Worm (Caenorhabditis elegans): ENCODE results near the gene atgl-1.
A peak's percentile ranks its signal among the peaks of the same experiment; 100 is the strongest.

Gene atgl-1

DNA sequence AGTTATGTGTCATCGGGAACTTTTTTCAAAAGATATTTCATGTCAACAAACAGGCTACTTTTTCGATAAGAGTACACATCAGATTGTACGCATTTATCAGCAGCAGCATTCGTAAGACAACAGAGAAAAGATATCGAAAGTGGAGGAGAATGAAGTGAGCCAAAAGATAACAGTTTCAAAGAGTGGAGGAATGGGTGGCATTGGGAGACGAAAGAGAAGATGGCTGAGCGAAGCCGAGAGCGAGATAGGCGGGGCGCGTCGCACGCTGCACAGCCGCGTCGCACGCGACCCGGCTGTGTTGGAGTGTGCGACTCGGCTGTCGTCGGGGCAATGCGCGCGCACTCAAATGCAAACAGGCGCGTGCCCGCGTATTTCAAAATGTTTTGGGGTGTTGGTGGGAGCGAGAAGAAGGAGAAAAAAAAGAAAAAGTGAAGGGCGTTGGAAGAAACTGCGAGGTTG, 44.9 kb upstream of the atgl-1 start (continued):
- TF ChIP-seq T26A5.8 (tag; optimal IDR thresholded peaks at IDR 0.05) (peak; percentile 82), ztf-3 (GFP tag; optimal IDR thresholded peaks at IDR 0.05) (peak; percentile 40), zfh-2 (GFP tag; conservative IDR thresholded peaks at IDR 0.05) (peak; percentile 100), attf-5 (GFP tag; optimal IDR thresholded peaks at IDR 0.05) (peak; percentile 95), unc-130 (GFP tag; optimal IDR thresholded peaks at IDR 0.05) (no peak), B0019.2 (GFP tag; conservative IDR thresholded peaks at IDR 0.05) (0 out of 2 replicates have a peak, but pooled peaks have one; percentile 17), hlh-12 (tag; optimal IDR thresholded peaks at IDR 0.05) (no peak), snpc-4 (GFP tag; optimal IDR thresholded peaks at IDR 0.05) (no peak), snpc-4 (tag; optimal IDR thresholded peaks at IDR 0.05) (peak in 3 of 4 experiments; percentile 66 to 69 (median 67)), ama-1 (optimal IDR thresholded peaks at IDR 0.05) (peak; percentile 18), ama-1 (GFP tag; optimal IDR thresholded peaks at IDR 0.05) (peak in 1 of 2 experiments; percentile 8), efl-1 (GFP tag; optimal IDR thresholded peaks at IDR 0.05) (peak; percentile 86), nfya-2 (GFP tag; IDR thresholded peaks at IDR 0.05) (no peak), lir-1 (GFP tag; conservative IDR thresholded peaks at IDR 0.05) (peak; percentile 74), F10E7.11 (tag; optimal IDR thresholded peaks at IDR 0.05) (no peak), cebp-2 (GFP tag; IDR thresholded peaks at IDR 0.05) (0 out of 2 replicates have a peak, but pooled peaks have one; percentile 78), egl-18 (GFP tag; IDR thresholded peaks at IDR 0.05) (no peak), B0261.1 (tag; optimal IDR thresholded peaks at IDR 0.05) (peak; percentile 14), lin-35 (GFP tag; optimal IDR thresholded peaks at IDR 0.05) (peak in 1 of 3 experiments; percentile 79), B0035.1 (tag; optimal IDR thresholded peaks at IDR 0.05) (peak; percentile 53), ets-4 (GFP tag; optimal IDR thresholded peaks at IDR 0.05) (peak; percentile 86), ztf-25 (GFP tag; IDR thresholded peaks at IDR 0.05) (peak; percentile 47; the same call in 1 of the 2 replicates), F49E8.2 (tag; optimal IDR thresholded peaks at IDR 0.05; ENCODE audit: insufficient read depth) (no peak), C17E4.6 (GFP tag; IDR thresholded peaks at IDR 0.05) (peak; percentile 88), C06A6.2 (GFP tag; conservative IDR thresholded peaks at IDR 0.05) (peak; percentile 86), ekl-4 (GFP tag; IDR thresholded peaks at IDR 0.05) (peak; percentile 89), hlh-26 (GFP tag; conservative IDR thresholded peaks at IDR 0.05) (no peak), pbrm-1 (GFP tag; IDR thresholded peaks at IDR 0.05) (peak; percentile 93), D2030.7 (GFP tag; IDR thresholded peaks at IDR 0.05) (peak; percentile 74), F55B11.4 (tag; optimal IDR thresholded peaks at IDR 0.05; ENCODE audit: borderline replicate concordance, insufficient read depth) (no peak), snpc-1.3 (tag; optimal IDR thresholded peaks at IDR 0.05; ENCODE audit: insufficient read depth) (no peak), cebp-1 (GFP tag; IDR thresholded peaks at IDR 0.05) (peak; percentile 94), cebp-1 (tag; optimal IDR thresholded peaks at IDR 0.05) (peak; percentile 97), lin-54 (GFP tag; optimal IDR thresholded peaks at IDR 0.05) (peak; percentile 92), madf-6 (GFP tag; IDR thresholded peaks at IDR 0.05) (peak; percentile 92), F39B2.1 (GFP tag; IDR thresholded peaks at IDR 0.05) (no peak), nhr-90 (tag; optimal IDR thresholded peaks at IDR 0.05) (peak; percentile 67), madf-10 (tag; optimal IDR thresholded peaks at IDR 0.05) (no peak), dpff-1 (tag; optimal IDR thresholded peaks at IDR 0.05) (no peak), sptf-2 (GFP tag; optimal IDR thresholded peaks at IDR 0.05) (no peak), lin-40 (tag; optimal IDR thresholded peaks at IDR 0.05) (no peak), madf-8 (GFP tag; conservative IDR thresholded peaks at IDR 0.05) (peak; percentile 73), ceh-58 (GFP tag; IDR thresholded peaks at IDR 0.05) (0 out of 2 replicates have a peak, but pooled peaks have one; percentile 16), mcd-1 (GFP tag; IDR thresholded peaks at IDR 0.05) (peak; percentile 89), ztf-22 (GFP tag; optimal IDR thresholded peaks at IDR 0.05) (peak; percentile 72), rcor-1 (GFP tag; IDR thresholded peaks at IDR 0.05) (peak; percentile 63), nhr-80 (tag; optimal IDR thresholded peaks at IDR 0.05) (peak; percentile 99), nfya-1 (tag; optimal IDR thresholded peaks at IDR 0.05; ENCODE audit: borderline replicate concordance, insufficient read depth) (no peak), dox-1 (GFP tag; IDR thresholded peaks at IDR 0.05) (peak; percentile 95)
